Fruit fly (Drosophila melanogaster): ENCODE measurements around the gene rdgC.

- TF ChIP-seq ci (GFP tag; IDR thresholded peaks at IDR 0.05) (no peak), CG17361 (GFP tag; IDR thresholded peaks at IDR 0.05) (no peak), bab2 (GFP tag; optimal IDR thresholded peaks at IDR 0.05) (no peak), oc (tag; optimal IDR thresholded peaks at IDR 0.05) (no peak), Oli (tag; optimal IDR thresholded peaks at IDR 0.05) (no peak), CG4820 (GFP tag; optimal IDR thresholded peaks at IDR 0.05) (no peak), CG10654 (GFP tag; optimal IDR thresholded peaks at IDR 0.05) (no peak), sd (tag; optimal IDR thresholded peaks at IDR 0.05) (no peak), CG9727 (GFP tag; optimal IDR thresholded peaks at IDR 0.05) (no peak)
Measured at dm6 chr3L:20223398-20223951, 24.4 kb upstream of the rdgC start, which contains the start of gene CG17147.

Data from whole organism, embryonic.